Worm (Caenorhabditis elegans): ENCODE data around the gene D1005.2.

- TF ChIP-seq egl-5 (tag; optimal IDR thresholded peaks at IDR 0.05) = no peak
- TF ChIP-seq elt-3 (tag; optimal IDR thresholded peaks at IDR 0.05) = no peak
- no peak for TF ChIP-seq unc-62 (GFP tag; optimal IDR thresholded peaks at IDR 0.05)
- TF ChIP-seq pqm-1 (tag; optimal IDR thresholded peaks at IDR 0.05) = no peak
- no peak for TF ChIP-seq unc-39 (tag; optimal IDR thresholded peaks at IDR 0.05)
- TF ChIP-seq nhr-12 (tag; optimal IDR thresholded peaks at IDR 0.05) = no peak
Observed at ce11 chrX:1424509-1424908, 34.3 kb upstream of the D1005.2 start, which contains the start of gene F19G12.3.
